Fruit fly (Drosophila melanogaster) whole organism, embryonic: Measurements from ENCODE around the gene AP-1mu.
A peak's percentile ranks its signal among the peaks of the same experiment; 100 is the strongest.

Experiments used
- BtbVII ChIP-seq: fragments of 200-800 bp; sonication (Bioruptor generic); optimal IDR thresholded peaks from 3 replicates; lab custom pipeline; 2017; ENCODE audit warnings: missing biosample characterization, mild to moderate bottlenecking, missing genetic modification characterization
- CG10274 ChIP-seq: fragments of 200-800 bp; sonication (Bioruptor generic); optimal IDR thresholded peaks from 3 replicates; lab custom pipeline; 2017; ENCODE audit warnings: missing biosample characterization, mild to moderate bottlenecking, missing genetic modification characterization
- CG11093 ChIP-seq: fragments of 200-800 bp; sonication (Bioruptor generic); IDR thresholded peaks from 3 replicates; pipeline ENCODE4 v1.3.6; 2022; ENCODE audit warnings: missing biosample characterization, missing genetic modification characterization
- CG11504 ChIP-seq: fragments of 200-800 bp; sonication (Bioruptor generic); optimal IDR thresholded peaks from 3 replicates; lab custom pipeline; 2019; ENCODE audit warnings: missing biosample characterization, mild to moderate bottlenecking, missing genetic modification characterization, moderate library complexity
- CG12155 ChIP-seq: fragments of 200-800 bp; sonication (Bioruptor generic); optimal IDR thresholded peaks from 3 replicates; lab custom pipeline; 2016; ENCODE audit warnings: missing biosample characterization, missing genetic modification characterization
- CG12299 ChIP-seq: fragments of 200-800 bp; sonication (Bioruptor generic); optimal IDR thresholded peaks from 2 replicates; lab custom pipeline; 2018; ENCODE audit warnings: missing biosample characterization, mild to moderate bottlenecking, missing genetic modification characterization
- CG13296 ChIP-seq: fragments of 200-800 bp; sonication (Bioruptor generic); optimal IDR thresholded peaks from 3 replicates; lab custom pipeline; 2018; ENCODE audit warnings: missing biosample characterization, mild to moderate bottlenecking, missing genetic modification characterization
- CG17612 ChIP-seq: fragments of 200-800 bp; sonication (Bioruptor generic); IDR thresholded peaks from 2 replicates; pipeline ENCODE4 v1.3.6; 2022; ENCODE audit warnings: missing biosample characterization, missing genetic modification characterization
- CG18599 ChIP-seq: fragments of 200-800 bp; sonication (Bioruptor generic); optimal IDR thresholded peaks from 3 replicates; lab custom pipeline; 2017; ENCODE audit warnings: missing biosample characterization, missing genetic modification characterization, mild to moderate bottlenecking, moderate library complexity, missing genetic modification reagents
- CG2120 ChIP-seq: fragments of 200-800 bp; sonication (Bioruptor generic); optimal IDR thresholded peaks from 3 replicates; lab custom pipeline; 2016; ENCODE audit warnings: missing biosample characterization, missing genetic modification characterization
- CG2129 ChIP-seq: fragments of 200-800 bp; sonication (Bioruptor generic); IDR thresholded peaks from 2 replicates; pipeline ENCODE4 v1.3.6; 2022; ENCODE audit warnings: missing biosample characterization, missing genetic modification characterization; ENCODE audit not compliant: partially characterized antibody
- CG2889 ChIP-seq: fragments of 200-800 bp; sonication (Bioruptor generic); IDR thresholded peaks from 3 replicates; pipeline ENCODE4 v1.3.6; 2022; ENCODE audit warnings: missing biosample characterization, missing genetic modification characterization
- CG30431 ChIP-seq: fragments of 200-800 bp; sonication (Bioruptor generic); optimal IDR thresholded peaks from 2 replicates; lab custom pipeline; 2017; ENCODE audit warnings: missing biosample characterization, missing genetic modification characterization
- CG3163 ChIP-seq: fragments of 200-800 bp; sonication (Bioruptor generic); optimal IDR thresholded peaks from 3 replicates; lab custom pipeline; 2016; ENCODE audit warnings: missing biosample characterization, missing genetic modification characterization
- CG3995 ChIP-seq: fragments of 200-800 bp; sonication (Bioruptor generic); optimal IDR thresholded peaks from 3 replicates; lab custom pipeline; 2016; ENCODE audit warnings: missing biosample characterization, missing genetic modification characterization
- CG4404 ChIP-seq: fragments of 200-800 bp; sonication (Bioruptor generic); IDR thresholded peaks from 2 replicates; pipeline ENCODE4 v1.3.6; 2022; ENCODE audit warnings: missing biosample characterization, missing genetic modification characterization
- CG4820 ChIP-seq: fragments of 200-800 bp; sonication (Bioruptor generic); optimal IDR thresholded peaks from 3 replicates; lab custom pipeline; 2016; ENCODE audit warnings: missing biosample characterization, missing genetic modification characterization
- CG7556 ChIP-seq: fragments of 200-800 bp; sonication (Bioruptor generic); optimal IDR thresholded peaks from 2 replicates; lab custom pipeline; 2017; ENCODE audit warnings: missing biosample characterization, mild to moderate bottlenecking, missing genetic modification characterization
- CG8944 ChIP-seq: fragments of 200-800 bp; sonication (Bioruptor generic); optimal IDR thresholded peaks from 3 replicates; lab custom pipeline; 2016; ENCODE audit warnings: missing biosample characterization, missing genetic modification characterization
- Dad ChIP-seq: fragments of 200-800 bp; sonication (Bioruptor generic); optimal IDR thresholded peaks from 3 replicates; lab custom pipeline; 2016; ENCODE audit warnings: missing biosample characterization, missing genetic modification characterization
- Doc3 ChIP-seq: fragments of 200-800 bp; sonication (Bioruptor generic); IDR thresholded peaks from 3 replicates; pipeline ENCODE4 v1.3.6; 2022; ENCODE audit warnings: missing biosample characterization, missing genetic modification characterization; ENCODE audit not compliant: partially characterized antibody
- Dp ChIP-seq: fragments of 200-800 bp; sonication (Bioruptor generic); optimal IDR thresholded peaks from 2 replicates; lab custom pipeline; 2018; ENCODE audit warnings: missing biosample characterization, mild to moderate bottlenecking, missing genetic modification characterization, moderate library complexity
- Dref ChIP-seq: fragments of 200-800 bp; sonication (Bioruptor generic); IDR thresholded peaks from 2 replicates; pipeline ENCODE4 v1.3.6; 2022; ENCODE audit warnings: missing biosample characterization, missing genetic modification characterization
- Gsc ChIP-seq: fragments of 200-800 bp; sonication (Bioruptor generic); IDR thresholded peaks from 2 replicates; pipeline ENCODE4 v1.3.6; 2022; ENCODE audit warnings: missing biosample characterization, missing genetic modification characterization
- Hmr ChIP-seq: fragments of 200-800 bp; sonication (Bioruptor generic); optimal IDR thresholded peaks from 3 replicates; lab custom pipeline; 2017; ENCODE audit warnings: mild to moderate bottlenecking, missing biosample characterization, missing genetic modification reagents, missing genetic modification characterization
- Mad ChIP-seq: fragments of 200-800 bp; sonication (Bioruptor generic); optimal IDR thresholded peaks from 2 replicates; lab custom pipeline; 2016; ENCODE audit warnings: missing biosample characterization, missing genetic modification characterization
- NC2β ChIP-seq: fragments of 200-800 bp; sonication (Bioruptor generic); optimal IDR thresholded peaks from 2 replicates; lab custom pipeline; 2016; ENCODE audit warnings: missing biosample characterization, missing genetic modification characterization
- Neu2 ChIP-seq: fragments of 200-800 bp; sonication (Bioruptor generic); optimal IDR thresholded peaks from 3 replicates; lab custom pipeline; 2016; ENCODE audit warnings: missing biosample characterization, missing genetic modification characterization, borderline replicate concordance
- Optix ChIP-seq: fragments of 200-800 bp; sonication (Bioruptor generic); IDR thresholded peaks from 3 replicates; pipeline ENCODE4 v1.3.6; 2022; ENCODE audit warnings: missing biosample characterization, missing genetic modification characterization
- TFAM ChIP-seq: fragments of 200-800 bp; sonication (Bioruptor generic); optimal IDR thresholded peaks from 2 replicates; lab custom pipeline; 2017; ENCODE audit warnings: missing biosample characterization, missing genetic modification characterization, inconsistent platforms
- YL-1 ChIP-seq: fragments of 200-800 bp; sonication (Bioruptor generic); optimal IDR thresholded peaks from 3 replicates; lab custom pipeline; 2017; ENCODE audit warnings: missing biosample characterization, mild to moderate bottlenecking, missing genetic modification characterization
- br ChIP-seq: fragments of >200 bp; optimal IDR thresholded peaks from 2 replicates; lab custom pipeline; 2017
- cato ChIP-seq: fragments of 200-800 bp; sonication (Bioruptor generic); optimal IDR thresholded peaks from 2 replicates; lab custom pipeline; 2016; ENCODE audit warnings: missing biosample characterization, missing genetic modification characterization, borderline replicate concordance
- corto ChIP-seq: fragments of 200-800 bp; sonication (Bioruptor generic); optimal IDR thresholded peaks from 2 replicates; lab custom pipeline; 2016; ENCODE audit warnings: missing biosample characterization, mild to moderate bottlenecking, missing genetic modification characterization, moderate library complexity
- danr ChIP-seq: fragments of 200-800 bp; sonication (Bioruptor generic); IDR thresholded peaks from 2 replicates; pipeline ENCODE4 v1.3.6; 2022; ENCODE audit warnings: missing biosample characterization, missing genetic modification characterization
- ewg ChIP-seq: fragments of 200-800 bp; sonication (Bioruptor generic); optimal IDR thresholded peaks from 3 replicates; lab custom pipeline; 2017; ENCODE audit warnings: mild to moderate bottlenecking, missing biosample characterization, missing genetic modification reagents, missing genetic modification characterization
- exex ChIP-seq: fragments of 200-800 bp; sonication (Bioruptor generic); optimal IDR thresholded peaks from 4 replicates; lab custom pipeline; 2018; ENCODE audit warnings: missing biosample characterization, mild to moderate bottlenecking, missing genetic modification characterization, moderate library complexity
- h ChIP-seq: fragments of >200 bp; optimal IDR thresholded peaks from 2 replicates; lab custom pipeline; 2017
- her ChIP-seq: fragments of 200-800 bp; sonication (Bioruptor generic); optimal IDR thresholded peaks from 2 replicates; lab custom pipeline; 2016; ENCODE audit warnings: missing biosample characterization, missing genetic modification characterization
- insv ChIP-seq, 2 experiments: fragments of 200-800 bp; sonication (Bioruptor generic); optimal IDR thresholded peaks; 3 replicates each; lab custom pipeline; 2016 to 2018; ENCODE audit warnings: missing biosample characterization in 2 of 2, missing genetic modification characterization in 2 of 2
- jumu ChIP-seq: fragments of 200-800 bp; sonication (Bioruptor generic); optimal IDR thresholded peaks from 3 replicates; lab custom pipeline; 2016; ENCODE audit warnings: missing biosample characterization, missing genetic modification characterization
- lbe ChIP-seq: fragments of 200-800 bp; sonication (Bioruptor generic); optimal IDR thresholded peaks from 2 replicates; lab custom pipeline; 2016; ENCODE audit warnings: missing biosample characterization, mild to moderate bottlenecking, missing genetic modification characterization
- org-1 ChIP-seq: fragments of 200-800 bp; sonication (Bioruptor generic); optimal IDR thresholded peaks from 2 replicates; lab custom pipeline; 2017; ENCODE audit warnings: missing biosample characterization, missing genetic modification characterization
- otp ChIP-seq: fragments of 200-800 bp; sonication (Bioruptor generic); IDR thresholded peaks from 3 replicates; pipeline ENCODE4, ENCODE4 v1.3.6; 2022; ENCODE audit warnings: missing biosample characterization, missing genetic modification characterization
- pfk ChIP-seq: fragments of 200-800 bp; sonication (Bioruptor generic); optimal IDR thresholded peaks from 2 replicates; lab custom pipeline; 2018; ENCODE audit warnings: missing biosample characterization, mild to moderate bottlenecking, missing genetic modification characterization, moderate library complexity
- pho ChIP-seq: fragments of 200-800 bp; sonication (Bioruptor generic); optimal IDR thresholded peaks from 2 replicates; lab custom pipeline; 2016; ENCODE audit warnings: missing biosample characterization, missing genetic modification characterization
- rib ChIP-seq: fragments of 200-800 bp; sonication (Bioruptor generic); IDR thresholded peaks from 2 replicates; pipeline ENCODE4 v1.3.6; 2022; ENCODE audit warnings: missing biosample characterization, missing genetic modification characterization
- scrt ChIP-seq: fragments of 200-800 bp; sonication (Bioruptor generic); optimal IDR thresholded peaks from 2 replicates; lab custom pipeline; 2018; ENCODE audit warnings: missing biosample characterization, mild to moderate bottlenecking, missing genetic modification characterization, moderate library complexity
- stc ChIP-seq: fragments of 200-800 bp; sonication (Bioruptor generic); IDR thresholded peaks from 2 replicates; pipeline ENCODE4 v1.3.6; 2022; ENCODE audit warnings: missing biosample characterization, missing genetic modification characterization
- tin ChIP-seq: fragments of 200-800 bp; sonication (Bioruptor generic); optimal IDR thresholded peaks from 3 replicates; lab custom pipeline; 2016; ENCODE audit warnings: missing biosample characterization, missing genetic modification characterization
- vnd ChIP-seq: fragments of 200-800 bp; sonication (Bioruptor generic); IDR thresholded peaks from 3 replicates; pipeline ENCODE4 v1.3.6; 2022; ENCODE audit warnings: missing biosample characterization, missing genetic modification characterization; ENCODE audit not compliant: partially characterized antibody

The AP-1mu gene

dm6 chr3R:9586663-9587248 lies 27.4 kb upstream of the AP-1mu start, which contains the start of gene P58IPK (continued):
- no peak for TF ChIP-seq org-1 (GFP tag; lab: Kevin White, UChicago)
- no peak for TF ChIP-seq br
- TF ChIP-seq CG7556 (GFP tag; lab: Kevin White, UChicago): peak; percentile 2
- no peak for TF ChIP-seq CG11504 (tag; lab: Kevin White, UChicago)
- TF ChIP-seq Optix (GFP tag; lab: Robert Waterston, UW): peak; percentile 65; the same call in 2 of the 3 replicates
- TF ChIP-seq CG2129: peak; percentile 83
- peak; percentile 1 for TF ChIP-seq CG30431 (GFP tag; lab: Kevin White, UChicago)
- no peak for TF ChIP-seq insv (GFP tag; optimal IDR thresholded peaks at IDR 0.05; lab: Kevin White, UChicago)
- TF ChIP-seq Doc3 (GFP tag; lab: Robert Waterston, UW): peak; percentile 87
- TF ChIP-seq CG4820 (GFP tag; lab: Kevin White, UChicago): peak; percentile 43
- TF ChIP-seq otp (GFP tag; lab: Robert Waterston, UW): no peak
- peak; percentile 60 for TF ChIP-seq Hmr (GFP tag; lab: Kevin White, UChicago)
- TF ChIP-seq exex (tag; lab: Kevin White, UChicago): peak; percentile 24
- peak; percentile 78 for TF ChIP-seq CG12155 (GFP tag; lab: Kevin White, UChicago)
- peak; percentile 77 for TF ChIP-seq Dp (GFP tag; lab: Kevin White, UChicago)
- peak; percentile 58 for TF ChIP-seq CG3163 (GFP tag; lab: Kevin White, UChicago)
- TF ChIP-seq BtbVII (GFP tag; lab: Kevin White, UChicago): no peak
- TF ChIP-seq CG12299 (tag; lab: Kevin White, UChicago): peak; percentile 26
- TF ChIP-seq her (GFP tag; lab: Kevin White, UChicago): peak; percentile 44
- peak; percentile 76 for TF ChIP-seq jumu (GFP tag; lab: Kevin White, UChicago)
- TF ChIP-seq danr (GFP tag; lab: Robert Waterston, UW): no peak
- TF ChIP-seq rib (GFP tag; lab: Robert Waterston, UW): peak; percentile 51
- peak; percentile 65 for TF ChIP-seq Dref (GFP tag; lab: Robert Waterston, UW)
- TF ChIP-seq CG17612 (GFP tag; lab: Robert Waterston, UW): no peak
- no peak for TF ChIP-seq cato (GFP tag; lab: Kevin White, UChicago)
- no peak for TF ChIP-seq CG2889
- peak; percentile 87 for TF ChIP-seq CG2120 (GFP tag; lab: Kevin White, UChicago)
- peak; percentile 75 for TF ChIP-seq pho (GFP tag; lab: Kevin White, UChicago)
- TF ChIP-seq tin (GFP tag; lab: Kevin White, UChicago): peak; percentile 69
- peak; percentile 90 for TF ChIP-seq vnd (GFP tag; lab: Robert Waterston, UW)
- TF ChIP-seq CG11093 (GFP tag; lab: Robert Waterston, UW): no peak
- peak; percentile 65 for TF ChIP-seq CG8944 (GFP tag; lab: Kevin White, UChicago)
- TF ChIP-seq stc (GFP tag; lab: Robert Waterston, UW): no peak; the same call in 1 of the 2 replicates
- peak; percentile 72 for TF ChIP-seq Dad (GFP tag; lab: Kevin White, UChicago)
- TF ChIP-seq CG4404: peak; percentile 50; the same call in 1 of the 2 replicates
- peak; percentile 9 for TF ChIP-seq scrt (GFP tag; lab: Kevin White, UChicago)
- TF ChIP-seq YL-1 (GFP tag; lab: Kevin White, UChicago): peak; percentile 73
- no peak for TF ChIP-seq Gsc (GFP tag; lab: Robert Waterston, UW)
- peak; percentile 83 for TF ChIP-seq Mad (GFP tag; lab: Kevin White, UChicago)
- no peak for TF ChIP-seq corto (GFP tag; lab: Kevin White, UChicago)
- peak; percentile 100 for TF ChIP-seq CG3995
- TF ChIP-seq Neu2 (GFP tag; lab: Kevin White, UChicago): no peak
- no peak for TF ChIP-seq CG10274 (GFP tag; lab: Kevin White, UChicago)
- TF ChIP-seq ewg: peak; percentile 19
- peak; percentile 28 for TF ChIP-seq CG13296 (GFP tag; lab: Kevin White, UChicago)
- TF ChIP-seq TFAM (GFP tag; lab: Kevin White, UChicago): no peak
- peak; percentile 41 for TF ChIP-seq lbe
- TF ChIP-seq pfk (GFP tag; lab: Kevin White, UChicago): no peak
- peak; percentile 54 for TF ChIP-seq CG18599
- TF ChIP-seq NC2β (GFP tag; lab: Kevin White, UChicago): peak; percentile 47
- no peak for TF ChIP-seq h
